Worm (Caenorhabditis elegans) whole organism, early embryonic: ENCODE measurements around the gene let-23.

Experiments
- F13C5.2 ChIP-seq: sonication (generic microtip); optimal IDR thresholded peaks from 2 replicates; lab custom pipeline; 2017; ENCODE audit warnings: mild to moderate bottlenecking, missing genetic modification characterization, inconsistent platforms, missing compliant biosample characterization
- ama-1 ChIP-seq: fragments of 150-350 bp; optimal IDR thresholded peaks from 2 replicates; lab custom pipeline; 2014
- ceh-13 ChIP-seq: fragments of 200-800 bp; sonication (Bioruptor generic); optimal IDR thresholded peaks from 2 replicates; lab custom pipeline; 2018; ENCODE audit warnings: mild to moderate bottlenecking, missing genetic modification characterization, missing compliant biosample characterization
- ceh-36 ChIP-seq: sonication (generic microtip); optimal IDR thresholded peaks from 2 replicates; lab custom pipeline; 2016; ENCODE audit warnings: missing genetic modification characterization, inconsistent platforms, missing compliant biosample characterization
- flt-1 ChIP-seq: fragments of 200-800 bp; sonication (Bioruptor generic); IDR thresholded peaks from 2 replicates; pipeline ENCODE4 v1.3.6; 2022; ENCODE audit warnings: missing genetic modification characterization, missing compliant biosample characterization
- hmbx-1 ChIP-seq: sonication (generic microtip); optimal IDR thresholded peaks from 2 replicates; lab custom pipeline; 2016; ENCODE audit warnings: mild to moderate bottlenecking, missing genetic modification characterization, missing compliant biosample characterization
- pes-1 ChIP-seq: fragments of 200-800 bp; sonication (Bioruptor generic); IDR thresholded peaks from 2 replicates; pipeline ENCODE4 v1.3.6; 2022; ENCODE audit warnings: missing genetic modification reagents, missing genetic modification characterization, missing compliant biosample characterization
- scrt-1 ChIP-seq: fragments of 200-800 bp; sonication (Bioruptor generic); IDR thresholded peaks from 2 replicates; pipeline ENCODE4 v1.3.6; 2022; ENCODE audit warnings: missing genetic modification characterization, missing compliant biosample characterization
- tbx-37 ChIP-seq: fragments of 200-800 bp; sonication (Bioruptor generic); conservative IDR thresholded peaks from 2 replicates; pipeline ENCODE4 v1.3.6; 2022; ENCODE audit warnings: missing genetic modification reagents, missing genetic modification characterization, missing compliant biosample characterization
- tra-4 ChIP-seq: sonication (generic microtip); optimal IDR thresholded peaks from 2 replicates; lab custom pipeline; 2017; ENCODE audit warnings: missing genetic modification characterization, missing compliant biosample characterization

DNA sequence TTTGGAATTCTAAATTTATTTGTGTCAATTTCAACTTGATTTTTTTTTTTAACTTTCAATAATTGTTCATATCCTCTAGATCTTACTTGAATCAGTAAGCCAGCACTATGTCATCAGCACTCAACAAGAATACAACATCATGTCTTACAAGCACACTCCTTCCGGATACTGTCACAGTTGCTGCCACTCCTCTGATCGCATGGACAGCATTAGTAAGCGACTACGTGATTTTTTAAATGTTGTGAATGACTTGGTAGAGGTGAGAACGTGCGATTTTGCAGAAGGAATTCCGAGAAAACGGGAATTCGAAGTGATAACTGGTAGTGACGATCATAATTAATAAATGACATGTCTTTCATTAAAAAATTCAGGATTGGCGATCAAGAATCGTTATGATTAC lies 39.3 kb upstream of the let-23 start, which contains the start of gene oac-54:
- TF ChIP-seq ama-1 (no peak), tra-4 (tag; lab: Kevin White, UChicago) (no peak), ceh-36 (tag; lab: Kevin White, UChicago) (no peak), flt-1 (GFP tag; lab: Robert Waterston, UW) (no peak), F13C5.2 (no peak), ceh-13 (GFP tag; lab: Kevin White, UChicago) (no peak), scrt-1 (no peak), hmbx-1 (tag; lab: Kevin White, UChicago) (no peak), pes-1 (GFP tag; lab: Robert Waterston, UW) (no peak), tbx-37 (no peak)
